Fruit fly (Drosophila melanogaster) whole organism, embryonic: ENCODE measurements around the gene Nab2.
A peak's percentile ranks its signal among the peaks of the same experiment; 100 is the strongest.

Experiments used
- Adf1 ChIP-seq: fragments of 200-800 bp; sonication (Bioruptor generic); IDR thresholded peaks from 2 replicates; pipeline ENCODE4 v1.3.6; 2022; ENCODE audit warnings: missing biosample characterization, missing genetic modification characterization
- CG10654 ChIP-seq: fragments of 200-800 bp; sonication (Bioruptor generic); optimal IDR thresholded peaks from 2 replicates; lab custom pipeline; 2016; ENCODE audit warnings: missing biosample characterization, missing genetic modification characterization
- CG11093 ChIP-seq: fragments of 200-800 bp; sonication (Bioruptor generic); IDR thresholded peaks from 3 replicates; pipeline ENCODE4 v1.3.6; 2022; ENCODE audit warnings: missing biosample characterization, missing genetic modification characterization
- CG11398 ChIP-seq: fragments of 200-800 bp; sonication (Bioruptor generic); optimal IDR thresholded peaks from 2 replicates; lab custom pipeline; 2016; ENCODE audit warnings: missing biosample characterization, missing genetic modification characterization
- CG11504 ChIP-seq: fragments of 200-800 bp; sonication (Bioruptor generic); optimal IDR thresholded peaks from 3 replicates; lab custom pipeline; 2019; ENCODE audit warnings: missing biosample characterization, mild to moderate bottlenecking, missing genetic modification characterization, moderate library complexity
- CG12104 ChIP-seq: fragments of 200-800 bp; sonication (Bioruptor generic); optimal IDR thresholded peaks from 3 replicates; lab custom pipeline; 2016; ENCODE audit warnings: missing biosample characterization, missing genetic modification characterization
- CG13775 ChIP-seq: fragments of 200-800 bp; sonication (Bioruptor generic); optimal IDR thresholded peaks from 3 replicates; lab custom pipeline; 2017; ENCODE audit warnings: missing biosample characterization, mild to moderate bottlenecking, missing genetic modification characterization
- CG1603 ChIP-seq: fragments of 200-800 bp; sonication (Bioruptor generic); optimal IDR thresholded peaks from 2 replicates; lab custom pipeline; 2019; ENCODE audit warnings: missing biosample characterization, mild to moderate bottlenecking, missing genetic modification characterization, moderate library complexity
- CG17328 ChIP-seq: fragments of 200-800 bp; sonication (Bioruptor generic); IDR thresholded peaks from 2 replicates; pipeline ENCODE4 v1.3.6; 2022; ENCODE audit warnings: missing biosample characterization, missing genetic modification characterization
- CG17802 ChIP-seq: fragments of 200-800 bp; sonication (Bioruptor generic); optimal IDR thresholded peaks from 2 replicates; lab custom pipeline; 2018; ENCODE audit warnings: missing biosample characterization, mild to moderate bottlenecking, missing genetic modification characterization, moderate library complexity
- CG18599 ChIP-seq: fragments of 200-800 bp; sonication (Bioruptor generic); optimal IDR thresholded peaks from 3 replicates; lab custom pipeline; 2017; ENCODE audit warnings: missing biosample characterization, missing genetic modification characterization, mild to moderate bottlenecking, moderate library complexity, missing genetic modification reagents
- CG3065 ChIP-seq: fragments of 200-800 bp; sonication (Bioruptor generic); optimal IDR thresholded peaks from 2 replicates; lab custom pipeline; 2016; ENCODE audit warnings: missing biosample characterization, missing genetic modification characterization
- CG3407 ChIP-seq: fragments of 200-800 bp; sonication (Bioruptor generic); optimal IDR thresholded peaks from 2 replicates; lab custom pipeline; 2018; ENCODE audit warnings: missing biosample characterization, mild to moderate bottlenecking, missing genetic modification characterization
- CG4360 ChIP-seq: fragments of 200-800 bp; sonication (Bioruptor generic); IDR thresholded peaks from 2 replicates; pipeline ENCODE4 v1.3.6; 2022; ENCODE audit warnings: missing biosample characterization, missing genetic modification characterization
- CG4424 ChIP-seq: fragments of 200-800 bp; sonication (Bioruptor generic); optimal IDR thresholded peaks from 3 replicates; lab custom pipeline; 2016; ENCODE audit warnings: missing biosample characterization, missing genetic modification characterization
- CG7271 ChIP-seq: fragments of 200-800 bp; sonication (Bioruptor generic); optimal IDR thresholded peaks from 2 replicates; lab custom pipeline; 2018; ENCODE audit warnings: missing biosample characterization, mild to moderate bottlenecking, missing genetic modification characterization, moderate library complexity
- CG7556 ChIP-seq: fragments of 200-800 bp; sonication (Bioruptor generic); optimal IDR thresholded peaks from 2 replicates; lab custom pipeline; 2017; ENCODE audit warnings: missing biosample characterization, mild to moderate bottlenecking, missing genetic modification characterization
- CG8359 ChIP-seq: fragments of 200-800 bp; sonication (Bioruptor generic); optimal IDR thresholded peaks from 2 replicates; lab custom pipeline; 2017; ENCODE audit warnings: missing biosample characterization, mild to moderate bottlenecking, missing genetic modification characterization, borderline replicate concordance
- CG9817 ChIP-seq: fragments of 200-800 bp; sonication (Bioruptor generic); optimal IDR thresholded peaks from 2 replicates; lab custom pipeline; 2018; ENCODE audit warnings: missing biosample characterization, mild to moderate bottlenecking, missing genetic modification characterization, moderate library complexity
- CG9932 ChIP-seq: fragments of 200-800 bp; sonication (Bioruptor generic); IDR thresholded peaks from 2 replicates; pipeline ENCODE4 v1.3.6; 2022; ENCODE audit warnings: missing biosample characterization, missing genetic modification characterization
- D19A ChIP-seq: fragments of 200-800 bp; optimal IDR thresholded peaks from 3 replicates; lab custom pipeline; 2019; ENCODE audit warnings: missing biosample characterization, mild to moderate bottlenecking, missing genetic modification characterization, moderate library complexity
- D19B ChIP-seq: fragments of 200-800 bp; sonication (Bioruptor generic); optimal IDR thresholded peaks from 2 replicates; lab custom pipeline; 2017; ENCODE audit warnings: missing biosample characterization, mild to moderate bottlenecking, missing genetic modification characterization
- Doc2 ChIP-seq: fragments of 200-800 bp; sonication (Bioruptor generic); IDR thresholded peaks from 2 replicates; pipeline ENCODE4 v1.3.6; 2022; ENCODE audit warnings: missing biosample characterization, missing genetic modification characterization
- Doc3 ChIP-seq: fragments of 200-800 bp; sonication (Bioruptor generic); IDR thresholded peaks from 3 replicates; pipeline ENCODE4 v1.3.6; 2022; ENCODE audit warnings: missing biosample characterization, missing genetic modification characterization; ENCODE audit not compliant: partially characterized antibody
- Gug ChIP-seq: fragments of 200-800 bp; sonication (Bioruptor generic); IDR thresholded peaks from 4 replicates; pipeline ENCODE4 v1.3.6; 2022; ENCODE audit warnings: missing biosample characterization, missing genetic modification characterization
- Hr3 ChIP-seq: fragments of 200-800 bp; sonication (Bioruptor generic); optimal IDR thresholded peaks from 3 replicates; lab custom pipeline; 2016; ENCODE audit warnings: missing biosample characterization, missing genetic modification characterization
- Lim3 ChIP-seq: fragments of 200-800 bp; sonication (Bioruptor generic); IDR thresholded peaks from 2 replicates; pipeline ENCODE4 v1.3.6; 2022; ENCODE audit warnings: missing biosample characterization, missing genetic modification characterization
- Mrtf ChIP-seq: fragments of 200-800 bp; sonication (Bioruptor generic); IDR thresholded peaks from 3 replicates; pipeline ENCODE4 v1.3.6; 2022; ENCODE audit warnings: missing biosample characterization, missing genetic modification characterization
- Nf-YC ChIP-seq: fragments of 200-800 bp; optimal IDR thresholded peaks from 3 replicates; lab custom pipeline; 2019; ENCODE audit warnings: missing biosample characterization, mild to moderate bottlenecking, missing genetic modification characterization, moderate library complexity
- Poxn ChIP-seq: fragments of 200-800 bp; sonication (Bioruptor generic); IDR thresholded peaks from 2 replicates; pipeline ENCODE4 v1.3.6; 2022; ENCODE audit warnings: missing biosample characterization, missing genetic modification characterization
- Rx ChIP-seq: fragments of 200-800 bp; sonication (Bioruptor generic); IDR thresholded peaks from 2 replicates; pipeline ENCODE4 v1.3.6; 2022; ENCODE audit warnings: missing biosample characterization, missing genetic modification characterization
- bcd ChIP-seq: fragments of 200-800 bp; sonication (Bioruptor generic); optimal IDR thresholded peaks from 2 replicates; lab custom pipeline; 2017; ENCODE audit warnings: missing biosample characterization, mild to moderate bottlenecking, missing genetic modification characterization
- chif ChIP-seq, 2 experiments: fragments of 200-800 bp; sonication (Bioruptor generic); optimal IDR thresholded peaks; 3 replicates each; lab custom pipeline; 2016; ENCODE audit warnings: missing biosample characterization in 2 of 2, missing genetic modification characterization in 2 of 2
- chinmo ChIP-seq: fragments of 200-800 bp; sonication (Bioruptor generic); IDR thresholded peaks from 4 replicates; pipeline ENCODE4 v1.3.6; 2022; ENCODE audit warnings: missing biosample characterization, missing genetic modification characterization; ENCODE audit not compliant: partially characterized antibody
- ewg ChIP-seq: fragments of 200-800 bp; sonication (Bioruptor generic); optimal IDR thresholded peaks from 3 replicates; lab custom pipeline; 2017; ENCODE audit warnings: mild to moderate bottlenecking, missing biosample characterization, missing genetic modification reagents, missing genetic modification characterization
- gfzf ChIP-seq: fragments of 200-800 bp; sonication (Bioruptor generic); optimal IDR thresholded peaks from 2 replicates; lab custom pipeline; 2016; ENCODE audit warnings: missing biosample characterization, mild to moderate bottlenecking, missing genetic modification characterization, moderate library complexity
- grn ChIP-seq: fragments of 200-800 bp; sonication (Bioruptor generic); optimal IDR thresholded peaks from 3 replicates; lab custom pipeline; 2017; ENCODE audit warnings: missing biosample characterization, missing genetic modification characterization
- inv ChIP-seq: fragments of 200-800 bp; sonication (Bioruptor generic); IDR thresholded peaks from 2 replicates; pipeline ENCODE4 v1.3.6; 2022; ENCODE audit warnings: missing biosample characterization, missing genetic modification characterization; ENCODE audit not compliant: partially characterized antibody
- jigr1 ChIP-seq: fragments of 200-800 bp; sonication (Bioruptor generic); IDR thresholded peaks from 3 replicates; pipeline ENCODE4 v1.3.6; 2022; ENCODE audit warnings: missing biosample characterization, missing genetic modification characterization
- luna ChIP-seq: fragments of 200-800 bp; sonication (Bioruptor generic); optimal IDR thresholded peaks from 2 replicates; lab custom pipeline; 2016; ENCODE audit warnings: missing biosample characterization, missing genetic modification characterization
- nmo ChIP-seq: fragments of 200-800 bp; sonication (Bioruptor generic); optimal IDR thresholded peaks from 2 replicates; lab custom pipeline; 2018; ENCODE audit warnings: missing biosample characterization, mild to moderate bottlenecking, missing genetic modification characterization, moderate library complexity
- pfk ChIP-seq: fragments of 200-800 bp; sonication (Bioruptor generic); optimal IDR thresholded peaks from 2 replicates; lab custom pipeline; 2018; ENCODE audit warnings: missing biosample characterization, mild to moderate bottlenecking, missing genetic modification characterization, moderate library complexity
- psq ChIP-seq: fragments of 200-800 bp; sonication (Bioruptor generic); optimal IDR thresholded peaks from 2 replicates; lab custom pipeline; 2017; ENCODE audit warnings: missing biosample characterization, missing genetic modification characterization
- seq ChIP-seq: fragments of 200-800 bp; sonication (Bioruptor generic); IDR thresholded peaks from 2 replicates; pipeline ENCODE4 v1.3.6; 2022; ENCODE audit warnings: missing biosample characterization, missing genetic modification characterization
- sisA ChIP-seq: fragments of 200-800 bp; sonication (Bioruptor generic); IDR thresholded peaks from 2 replicates; pipeline ENCODE4 v1.3.6; 2022; ENCODE audit warnings: missing biosample characterization, missing genetic modification characterization
- tio ChIP-seq: fragments of 200-800 bp; sonication (Bioruptor generic); optimal IDR thresholded peaks from 2 replicates; lab custom pipeline; 2017; ENCODE audit warnings: missing biosample characterization, missing genetic modification characterization, inconsistent platforms
- tna ChIP-seq: fragments of 200-800 bp; sonication (Bioruptor generic); IDR thresholded peaks from 2 replicates; pipeline ENCODE4 v1.3.6; 2022; ENCODE audit warnings: missing biosample characterization, missing genetic modification characterization; ENCODE audit not compliant: partially characterized antibody
- zen2 ChIP-seq: fragments of 200-800 bp; sonication (Bioruptor generic); IDR thresholded peaks from 3 replicates; pipeline ENCODE4 v1.3.6; 2022; ENCODE audit warnings: missing biosample characterization, missing genetic modification characterization; ENCODE audit not compliant: partially characterized antibody

Gene Nab2

DNA sequence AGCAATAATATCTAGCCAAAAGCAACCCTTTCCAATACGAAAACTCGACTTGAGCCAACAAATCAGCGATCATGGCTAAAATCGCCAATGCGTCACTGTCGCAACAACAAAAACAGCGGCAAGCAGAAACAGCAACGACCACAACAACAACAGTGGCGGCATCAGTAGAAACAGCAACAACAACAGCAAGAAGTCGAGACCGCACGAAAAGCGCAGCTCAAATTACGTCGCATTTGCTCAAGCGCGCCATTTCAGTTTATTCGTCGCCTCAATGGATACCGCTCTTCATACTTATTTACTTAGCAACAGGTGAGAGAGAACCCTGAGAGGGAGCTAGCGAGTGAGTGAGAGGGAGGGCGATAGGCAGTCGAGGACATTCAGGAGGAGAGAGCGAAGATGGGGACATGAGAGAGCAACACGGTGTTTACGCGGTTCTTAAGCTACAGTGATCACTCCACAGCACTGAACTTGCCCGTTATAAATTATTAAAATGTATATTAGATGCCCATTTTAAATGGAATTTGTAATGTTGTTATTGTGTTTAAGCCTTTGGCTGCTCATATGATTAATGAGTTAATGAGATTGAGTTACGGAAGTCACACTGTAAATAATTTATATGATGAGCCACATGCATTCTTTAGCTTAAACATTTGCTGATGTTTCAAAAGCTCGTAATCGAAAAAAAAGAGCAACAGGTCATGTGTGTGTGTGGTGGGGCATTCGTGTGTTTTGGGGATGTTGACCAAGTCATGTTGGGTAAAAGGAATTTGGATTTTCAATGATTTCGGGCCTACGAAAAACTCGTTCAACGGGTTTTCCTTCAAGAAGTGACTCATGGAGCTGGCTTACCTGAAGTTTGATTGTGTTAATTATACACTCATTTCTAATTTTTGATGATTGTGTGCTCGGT lies 22.4 kb downstream of the Nab2 start (continued):
- TF ChIP-seq D19B (GFP tag; lab: Kevin White, UChicago) (peak; percentile 29), CG4360 (GFP tag; lab: Robert Waterston, UW) (peak; percentile 94), sisA (GFP tag; lab: Robert Waterston, UW) (peak; percentile 67), Adf1 (GFP tag; lab: Robert Waterston, UW) (no peak; the same call in 1 of the 2 replicates), CG17328 (GFP tag; lab: Robert Waterston, UW) (peak; percentile 87), ewg (GFP tag; lab: Kevin White, UChicago) (peak; percentile 52), inv (no peak), CG3065 (peak; percentile 22), Poxn (GFP tag; lab: Robert Waterston, UW) (peak; percentile 63), pfk (GFP tag; lab: Kevin White, UChicago) (no peak), tna (GFP tag; lab: Robert Waterston, UW) (no peak), CG13775 (GFP tag; lab: Kevin White, UChicago) (peak; percentile 77), CG7271 (tag; lab: Kevin White, UChicago) (no peak), Doc3 (no peak), CG10654 (no peak), D19A (tag; lab: Kevin White, UChicago) (peak; percentile 60), Rx (peak; percentile 67), CG11398 (GFP tag; lab: Kevin White, UChicago) (peak; percentile 52), gfzf (GFP tag; lab: Kevin White, UChicago) (no peak), CG11093 (peak; percentile 69; the same call in 2 of the 3 replicates), seq (GFP tag; lab: Robert Waterston, UW) (peak; percentile 79), Nf-YC (tag; lab: Kevin White, UChicago) (peak; percentile 21), CG7556 (GFP tag; lab: Kevin White, UChicago) (peak; percentile 78), Mrtf (GFP tag; lab: Robert Waterston, UW) (peak; percentile 79), Hr3 (GFP tag; lab: Kevin White, UChicago) (peak; percentile 73), psq (GFP tag; lab: Kevin White, UChicago) (no peak), tio (peak; percentile 76), CG3407 (GFP tag; lab: Kevin White, UChicago) (peak; percentile 48), nmo (GFP tag; lab: Kevin White, UChicago) (peak; percentile 73), Lim3 (GFP tag; lab: Robert Waterston, UW) (no peak), Gug (GFP tag; lab: Robert Waterston, UW) (peak; percentile 76), CG8359 (GFP tag; lab: Kevin White, UChicago) (no peak), CG17802 (tag; lab: Kevin White, UChicago) (peak; percentile 12), jigr1 (no peak), CG1603 (tag; lab: Kevin White, UChicago) (peak; percentile 89), CG12104 (GFP tag; lab: Kevin White, UChicago) (peak; percentile 63), zen2 (GFP tag; lab: Robert Waterston, UW) (no peak), CG11504 (peak; percentile 82), CG4424 (GFP tag; lab: Kevin White, UChicago) (peak; percentile 32), CG9817 (tag; lab: Kevin White, UChicago) (peak; percentile 83), CG18599 (GFP tag; lab: Kevin White, UChicago) (peak; percentile 82), luna (GFP tag; lab: Kevin White, UChicago) (no peak), chinmo (peak; percentile 10; the same call in 1 of the 4 replicates), grn (no peak), chif (GFP tag; optimal IDR thresholded peaks at IDR 0.05; lab: Kevin White, UChicago) (peak; percentile 30 to 82), Doc2 (GFP tag; lab: Robert Waterston, UW) (peak; percentile 30; the same call in 1 of the 2 replicates), CG9932 (GFP tag; lab: Robert Waterston, UW) (peak; percentile 84), bcd (GFP tag; lab: Kevin White, UChicago) (peak; percentile 66)
